Worm (Caenorhabditis elegans) whole organism, young adult: ENCODE measurements around the gene pak-2.

ENCODE experiments used
- B0336.3 ChIP-seq: fragments of 200-800 bp; sonication (Bioruptor generic); IDR thresholded peaks from 2 replicates; pipeline ENCODE4 v1.3.6; 2022; ENCODE audit warnings: missing genetic modification characterization, missing compliant biosample characterization
- C06A6.2 ChIP-seq: fragments of 200-800 bp; sonication (Bioruptor generic); conservative IDR thresholded peaks from 2 replicates; pipeline ENCODE4 v1.3.6; 2022; ENCODE audit warnings: missing genetic modification characterization, missing compliant biosample characterization
- F39B2.1 ChIP-seq: fragments of 200-800 bp; sonication (Bioruptor generic); IDR thresholded peaks from 2 replicates; pipeline ENCODE4 v1.3.6; 2022; ENCODE audit warnings: missing genetic modification reagents, missing genetic modification characterization, missing compliant biosample characterization
- F49E8.2 ChIP-seq: sonication (generic microtip); optimal IDR thresholded peaks from 3 replicates; lab custom pipeline; 2017; ENCODE audit warnings: missing genetic modification characterization, mild to moderate bottlenecking, missing compliant biosample characterization, antibody characterized with exemption, moderate library complexity; ENCODE audit not compliant: insufficient read depth
- athp-1 ChIP-seq: sonication (generic microtip); optimal IDR thresholded peaks from 2 replicates; lab custom pipeline; 2017; ENCODE audit warnings: mild to moderate bottlenecking, missing genetic modification characterization, missing compliant biosample characterization
- attf-5 ChIP-seq: fragments of 200-800 bp; sonication (Bioruptor generic); optimal IDR thresholded peaks from 2 replicates; lab custom pipeline; 2018; ENCODE audit warnings: mild to moderate bottlenecking, missing genetic modification characterization, missing compliant biosample characterization
- bed-1 ChIP-seq: fragments of 200-800 bp; sonication (Bioruptor generic); IDR thresholded peaks from 2 replicates; pipeline ENCODE4 v1.3.6; 2022; ENCODE audit warnings: missing genetic modification reagents, missing genetic modification characterization, missing compliant biosample characterization
- ceh-27 ChIP-seq: fragments of 200-800 bp; sonication (Bioruptor generic); optimal IDR thresholded peaks from 2 replicates; lab custom pipeline; 2018; ENCODE audit warnings: mild to moderate bottlenecking, missing genetic modification characterization, moderate library complexity, missing compliant biosample characterization
- die-1 ChIP-seq: sonication (generic microtip); optimal IDR thresholded peaks from 2 replicates; lab custom pipeline; 2016; ENCODE audit warnings: missing genotype, mild to moderate bottlenecking, missing genetic modification characterization, missing compliant biosample characterization
- him-1 ChIP-seq: sonication (generic microtip); optimal IDR thresholded peaks from 2 replicates; lab custom pipeline; 2016; ENCODE audit warnings: missing genotype, missing genetic modification reagents, missing genetic modification characterization, missing compliant biosample characterization
- hlh-26 ChIP-seq: fragments of 200-800 bp; sonication (Bioruptor generic); conservative IDR thresholded peaks from 2 replicates; pipeline ENCODE4 v1.3.6; 2022; ENCODE audit warnings: missing genetic modification reagents, missing genetic modification characterization, missing compliant biosample characterization
- lin-35 ChIP-seq, 3 experiments: fragments of 150-350 bp in 2 of 3; sonication (generic microtip) in 1 of 3; optimal IDR thresholded peaks; 2 replicates each; lab custom pipeline; 2014 to 2018; ENCODE audit warnings: missing biosample characterization in 3 of 3, missing genetic modification characterization in 3 of 3, missing genetic modification reagents in 3 of 3
- lir-1 ChIP-seq: fragments of 200-800 bp; sonication (Bioruptor generic); conservative IDR thresholded peaks from 2 replicates; pipeline ENCODE4 v1.3.6; 2022; ENCODE audit warnings: missing genetic modification reagents, missing genetic modification characterization, missing compliant biosample characterization
- madf-6 ChIP-seq: fragments of 200-800 bp; sonication (Bioruptor generic); IDR thresholded peaks from 2 replicates; pipeline ENCODE4 v1.3.6; 2022; ENCODE audit warnings: missing genetic modification reagents, missing genetic modification characterization, missing compliant biosample characterization
- nhr-179 ChIP-seq: sonication (generic microtip); optimal IDR thresholded peaks from 2 replicates; lab custom pipeline; 2016; ENCODE audit warnings: mild to moderate bottlenecking, missing genetic modification characterization, missing compliant biosample characterization
- rec-8 ChIP-seq, 2 experiments: sonication (generic microtip); optimal IDR thresholded peaks; 2 replicates each; lab custom pipeline; 2016; ENCODE audit warnings: mild to moderate bottlenecking in 2 of 2, missing genetic modification characterization in 2 of 2, missing genetic modification reagents in 2 of 2, missing genotype in 2 of 2, missing biosample characterization in 1 of 2, missing compliant biosample characterization in 1 of 2, moderate library complexity in 1 of 2
- somi-1 ChIP-seq: fragments of 200-800 bp; sonication (Bioruptor generic); optimal IDR thresholded peaks from 2 replicates; lab custom pipeline; 2018; ENCODE audit warnings: mild to moderate bottlenecking, missing genetic modification characterization, missing compliant biosample characterization
- sptf-2 ChIP-seq: fragments of 200-800 bp; sonication (Bioruptor generic); optimal IDR thresholded peaks from 2 replicates; lab custom pipeline; 2018; ENCODE audit warnings: mild to moderate bottlenecking, missing genetic modification characterization, missing compliant biosample characterization
- unc-130 ChIP-seq: sonication (generic microtip); optimal IDR thresholded peaks from 2 replicates; lab custom pipeline; 2016; ENCODE audit warnings: missing genetic modification reagents, missing genetic modification characterization, missing compliant biosample characterization
- zim-3 ChIP-seq: sonication (generic microtip); optimal IDR thresholded peaks from 2 replicates; lab custom pipeline; 2017; ENCODE audit warnings: mild to moderate bottlenecking, missing genetic modification characterization, moderate library complexity, missing compliant biosample characterization
- ztf-22 ChIP-seq: fragments of 200-800 bp; sonication (Bioruptor generic); optimal IDR thresholded peaks from 2 replicates; lab custom pipeline; 2018; ENCODE audit warnings: mild to moderate bottlenecking, missing genetic modification characterization, moderate library complexity, missing compliant biosample characterization

The pak-2 gene

ce11 chrV:10998797-10999196, 40.4 kb downstream of the pak-2 start, which contains the start of gene F53B7.7:
Gene F53B7.7 (plus strand): TSS chrV:10999097.
- TF ChIP-seq lin-35 (GFP tag; optimal IDR thresholded peaks at IDR 0.05; lab: Kevin White, UChicago) (no peak), attf-5 (GFP tag; lab: Kevin White, UChicago) (no peak), sptf-2 (GFP tag; lab: Kevin White, UChicago) (no peak), hlh-26 (GFP tag; lab: Robert Waterston, UW) (no peak), nhr-179 (tag; lab: Kevin White, UChicago) (no peak), bed-1 (GFP tag; lab: Robert Waterston, UW) (no peak), B0336.3 (GFP tag; lab: Robert Waterston, UW) (no peak)

ce11 chrV:10991789-10992188, 47.4 kb downstream of the pak-2 start, which contains the start of gene frpr-9:
Gene frpr-9 (plus strand): TSS chrV:10992089.
- no peak for TF ChIP-seq him-1 (tag; lab: Kevin White, UChicago)
- TF ChIP-seq lir-1 (GFP tag; lab: Robert Waterston, UW) = no peak
- TF ChIP-seq F39B2.1 (GFP tag; lab: Robert Waterston, UW) = no peak
- no peak for TF ChIP-seq zim-3
- TF ChIP-seq ztf-22 (GFP tag; lab: Kevin White, UChicago) = no peak
- no peak for TF ChIP-seq C06A6.2 (GFP tag; lab: Robert Waterston, UW)
- no peak for TF ChIP-seq die-1 (tag; lab: Kevin White, UChicago)
- TF ChIP-seq unc-130 (GFP tag; lab: Kevin White, UChicago) = no peak
- no peak for TF ChIP-seq somi-1 (GFP tag; lab: Kevin White, UChicago)
- no peak for TF ChIP-seq athp-1 (tag; lab: Kevin White, UChicago)
- TF ChIP-seq rec-8 (tag; optimal IDR thresholded peaks at IDR 0.05; lab: Kevin White, UChicago) = no peak
- no peak for TF ChIP-seq madf-6 (GFP tag; lab: Robert Waterston, UW)
- no peak for TF ChIP-seq ceh-27
- no peak for TF ChIP-seq F49E8.2 (tag; lab: Kevin White, UChicago)
